Fruit fly (Drosophila melanogaster): ENCODE results near the gene Diap1.
A peak's percentile ranks its signal among the peaks of the same experiment; 100 is the strongest.

Diap1 gene

DNA sequence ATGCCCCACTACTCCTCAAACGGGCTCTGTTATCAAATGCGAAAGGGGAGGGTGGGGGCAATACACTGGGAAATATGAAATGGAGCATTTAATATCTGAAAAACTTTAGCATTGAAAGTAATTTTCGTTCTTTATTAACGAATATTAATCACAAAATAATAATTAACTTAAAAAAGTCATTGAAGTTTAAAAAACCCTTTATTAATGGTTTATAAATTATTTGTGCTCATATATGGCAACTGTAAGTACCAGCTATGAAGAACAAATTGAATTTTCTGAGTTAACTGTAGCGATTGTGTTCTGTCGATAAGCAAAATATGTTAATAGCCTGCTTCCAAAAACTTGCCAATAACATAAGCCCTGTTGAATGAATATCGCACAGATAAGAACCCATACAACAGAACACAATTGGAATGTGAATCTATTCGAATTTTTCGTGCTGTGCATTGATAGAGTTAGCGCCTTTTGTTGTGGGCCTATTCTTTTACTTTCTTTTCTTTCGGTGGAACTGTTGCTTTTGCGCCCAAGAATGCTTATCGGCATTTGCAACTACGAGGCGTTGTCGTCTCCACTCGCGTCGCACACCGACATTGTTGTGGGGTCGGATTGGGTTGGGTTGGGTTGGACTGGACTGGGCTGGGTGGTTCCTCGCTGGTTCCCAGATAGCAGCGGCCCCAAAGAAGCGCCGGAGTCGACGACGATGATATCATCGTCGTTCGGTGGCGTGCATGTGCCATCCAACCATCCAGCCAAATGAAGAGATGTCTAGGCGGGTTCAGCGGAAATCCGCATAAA is 10.2 kb upstream of the Diap1 start (continued):
- 0 out of 3 replicates have a peak, but pooled peaks have one; percentile 16 for TF ChIP-seq CG7357 (GFP tag; IDR thresholded peaks at IDR 0.05)
- TF ChIP-seq CG13775 (GFP tag; optimal IDR thresholded peaks at IDR 0.05), result peak; percentile 54
- peak; percentile 13 for TF ChIP-seq CG2875 (GFP tag; optimal IDR thresholded peaks at IDR 0.05)

DNA sequence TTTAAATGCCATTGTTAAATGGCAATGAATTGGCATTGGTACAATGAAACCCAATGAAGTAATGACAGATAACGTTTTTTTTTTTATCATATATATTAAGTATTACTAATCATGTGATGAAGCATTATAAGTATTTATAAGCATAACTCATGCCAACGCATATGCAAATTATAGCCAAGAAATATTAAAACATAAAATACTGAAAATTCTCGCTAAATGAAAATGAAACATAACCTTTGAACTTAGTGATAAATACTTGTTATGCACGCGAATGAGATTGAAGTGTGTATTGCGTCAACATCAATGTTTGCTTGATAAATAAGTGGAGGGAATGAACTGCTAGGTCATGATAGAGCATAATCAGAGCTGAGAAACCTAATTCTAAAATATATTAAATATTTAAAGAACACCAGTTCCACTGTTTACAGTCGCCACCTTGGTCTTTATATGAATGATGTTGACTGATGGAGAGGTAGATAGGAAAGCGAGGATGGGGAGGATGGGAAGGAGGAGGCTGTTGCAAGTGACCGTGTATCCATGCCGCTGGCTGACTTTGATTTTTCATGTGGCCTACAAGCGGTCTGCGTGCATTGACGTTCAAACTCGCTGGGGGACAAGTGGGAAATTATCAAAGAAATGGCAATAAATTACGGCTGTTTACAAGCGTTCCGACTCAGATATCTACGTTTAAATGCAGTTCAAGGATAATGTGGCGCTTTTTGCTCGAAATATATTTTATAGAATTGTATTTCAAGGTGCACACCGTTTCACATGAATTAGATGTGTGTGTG is 5.5 kb upstream of the Diap1 start:
- TF ChIP-seq CG9437 (GFP tag; optimal IDR thresholded peaks at IDR 0.05) (no peak), HLHmδ (GFP tag; optimal IDR thresholded peaks at IDR 0.05) (peak; percentile 55), Side (GFP tag; optimal IDR thresholded peaks at IDR 0.05) (no peak), gem (tag; optimal IDR thresholded peaks at IDR 0.05) (peak; percentile 50), dm (GFP tag; optimal IDR thresholded peaks at IDR 0.05) (no peak), CG15696 (tag; optimal IDR thresholded peaks at IDR 0.05) (peak; percentile 71), chinmo (GFP tag; IDR thresholded peaks at IDR 0.05; ENCODE audit: partially characterized antibody) (0 out of 4 replicates have a peak, but pooled peaks have one; percentile 72), Asciz (GFP tag; optimal IDR thresholded peaks at IDR 0.05) (peak; percentile 49), Spps (tag; optimal IDR thresholded peaks at IDR 0.05) (peak; percentile 51), z (GFP tag; IDR thresholded peaks at IDR 0.05) (0 out of 3 replicates have a peak, but pooled peaks have one; percentile 20), CG4360 (GFP tag; IDR thresholded peaks at IDR 0.05) (0 out of 2 replicates have a peak, but pooled peaks have one; percentile 12), CG9797 (GFP tag; optimal IDR thresholded peaks at IDR 0.05) (no peak), al (GFP tag; IDR thresholded peaks at IDR 0.05) (no peak), CG8765 (GFP tag; IDR thresholded peaks at IDR 0.05) (no peak), zen2 (GFP tag; IDR thresholded peaks at IDR 0.05; ENCODE audit: partially characterized antibody) (no peak), bab2 (GFP tag; optimal IDR thresholded peaks at IDR 0.05) (peak; percentile 2), sd (tag; optimal IDR thresholded peaks at IDR 0.05) (peak; percentile 22), trem (tag; optimal IDR thresholded peaks at IDR 0.05) (peak; percentile 9), Sry-β (GFP tag; optimal IDR thresholded peaks at IDR 0.05) (peak; percentile 16), bsh (GFP tag; optimal IDR thresholded peaks at IDR 0.05) (peak in 1 of 2 experiments; percentile 56), aop (GFP tag; IDR thresholded peaks at IDR 0.05) (no peak), CG18011 (GFP tag; optimal IDR thresholded peaks at IDR 0.05) (no peak), sima (GFP tag; optimal IDR thresholded peaks at IDR 0.05) (no peak), CG14710 (tag; optimal IDR thresholded peaks at IDR 0.05) (peak; percentile 54), stc (GFP tag; IDR thresholded peaks at IDR 0.05) (no peak), CG9727 (GFP tag; optimal IDR thresholded peaks at IDR 0.05) (peak; percentile 52), pzg (GFP tag; optimal IDR thresholded peaks at IDR 0.05) (no peak), lab (GFP tag; optimal IDR thresholded peaks at IDR 0.05) (peak; percentile 9), mam (GFP tag; optimal IDR thresholded peaks at IDR 0.05) (no peak), usp (GFP tag; optimal IDR thresholded peaks at IDR 0.05) (no peak), CG2202 (tag; optimal IDR thresholded peaks at IDR 0.05) (peak; percentile 58), gsb-n (tag; optimal IDR thresholded peaks at IDR 0.05) (peak; percentile 35), CG7928 (GFP tag; optimal IDR thresholded peaks at IDR 0.05) (no peak), Dip2 (GFP tag; IDR thresholded peaks at IDR 0.05) (no peak), kay (GFP tag; optimal IDR thresholded peaks at IDR 0.05) (no peak), insv (GFP tag; optimal IDR thresholded peaks at IDR 0.05) (no peak), CG31365 (tag; optimal IDR thresholded peaks at IDR 0.05) (no peak), CG31441 (GFP tag; IDR thresholded peaks at IDR 0.05) (peak; percentile 26; the same call in 1 of the 2 replicates), CG7987 (GFP tag; optimal IDR thresholded peaks at IDR 0.05) (peak; percentile 10), CG8281 (tag; optimal IDR thresholded peaks at IDR 0.05) (peak; percentile 3), Neu2 (GFP tag; optimal IDR thresholded peaks at IDR 0.05; ENCODE audit: borderline replicate concordance) (no peak)
